Worm (Caenorhabditis elegans) whole organism, late embryonic: ENCODE measurements around the gene C45E5.1.

ENCODE experiments used
- ama-1 ChIP-seq: fragments of 150-350 bp; optimal IDR thresholded peaks from 2 replicates; lab custom pipeline; 2014
- lin-11 ChIP-seq: fragments of 200-800 bp; sonication (Bioruptor generic); optimal IDR thresholded peaks from 2 replicates; lab custom pipeline; 2018; ENCODE audit warnings: mild to moderate bottlenecking, missing genetic modification characterization, missing compliant biosample characterization
- pros-1 ChIP-seq: fragments of 150-350 bp; optimal IDR thresholded peaks from 2 replicates; lab custom pipeline; 2014; ENCODE audit warnings: missing biosample characterization, missing genetic modification reagents, missing genetic modification characterization

DNA sequence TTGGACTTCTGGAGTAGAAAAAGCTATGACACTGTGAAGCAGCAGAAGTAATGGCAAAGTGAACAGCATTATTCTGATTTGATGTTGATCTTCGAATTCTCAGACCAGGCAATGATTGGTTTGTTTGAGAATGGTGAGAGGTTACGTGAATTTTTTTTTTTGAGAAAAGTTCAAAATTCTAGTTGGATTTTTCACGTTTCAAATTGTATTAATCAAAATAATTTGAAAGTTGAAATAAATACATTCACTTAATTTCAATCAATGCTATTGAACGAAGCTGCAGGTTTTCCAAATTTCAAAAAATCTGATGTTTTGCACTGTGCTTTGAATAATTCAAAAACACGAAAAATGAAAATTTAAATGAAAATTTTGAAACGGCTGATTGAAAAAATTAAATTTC lies 52.5 kb downstream of the C45E5.1 start, which contains the start of gene C31H1.5:
- TF ChIP-seq lin-11 (tag; lab: Kevin White, UChicago), result no peak
- no peak for TF ChIP-seq pros-1 (tag; lab: Kevin White, UChicago)
- TF ChIP-seq ama-1 (lab: Kevin White, UChicago), result no peak
